Fruit fly (Drosophila melanogaster) whole organism, embryonic: ENCODE data around the gene Cad99C.

Experiments used
- Abd-B ChIP-seq: fragments of 200-800 bp; sonication (Bioruptor generic); optimal IDR thresholded peaks from 2 replicates; lab custom pipeline; 2018; ENCODE audit warnings: missing biosample characterization, mild to moderate bottlenecking, missing genetic modification characterization, moderate library complexity
- Bgb ChIP-seq: fragments of 200-800 bp; sonication (Bioruptor generic); IDR thresholded peaks from 2 replicates; pipeline ENCODE4 v1.3.6; 2022; ENCODE audit warnings: missing biosample characterization, missing genetic modification characterization; ENCODE audit not compliant: partially characterized antibody
- CG10431 ChIP-seq: fragments of 200-800 bp; sonication (Bioruptor generic); optimal IDR thresholded peaks from 3 replicates; lab custom pipeline; 2018; ENCODE audit warnings: missing biosample characterization, mild to moderate bottlenecking, missing genetic modification characterization
- CG11093 ChIP-seq: fragments of 200-800 bp; sonication (Bioruptor generic); IDR thresholded peaks from 3 replicates; pipeline ENCODE4 v1.3.6; 2022; ENCODE audit warnings: missing biosample characterization, missing genetic modification characterization
- CG11504 ChIP-seq: fragments of 200-800 bp; sonication (Bioruptor generic); optimal IDR thresholded peaks from 3 replicates; lab custom pipeline; 2019; ENCODE audit warnings: missing biosample characterization, mild to moderate bottlenecking, missing genetic modification characterization, moderate library complexity
- CG14965 ChIP-seq: fragments of 200-800 bp; sonication (Bioruptor generic); optimal IDR thresholded peaks from 2 replicates; lab custom pipeline; 2016; ENCODE audit warnings: missing biosample characterization, missing genetic modification characterization, borderline replicate concordance
- CG1603 ChIP-seq: fragments of 200-800 bp; sonication (Bioruptor generic); optimal IDR thresholded peaks from 2 replicates; lab custom pipeline; 2019; ENCODE audit warnings: missing biosample characterization, mild to moderate bottlenecking, missing genetic modification characterization, moderate library complexity
- CG16813 ChIP-seq: fragments of 200-800 bp; sonication (Bioruptor generic); IDR thresholded peaks from 3 replicates; pipeline ENCODE4 v1.3.6; 2022; ENCODE audit warnings: missing biosample characterization, missing genetic modification characterization; ENCODE audit not compliant: partially characterized antibody
- CG18599 ChIP-seq: fragments of 200-800 bp; sonication (Bioruptor generic); optimal IDR thresholded peaks from 3 replicates; lab custom pipeline; 2017; ENCODE audit warnings: missing biosample characterization, missing genetic modification characterization, mild to moderate bottlenecking, moderate library complexity, missing genetic modification reagents
- CG2116 ChIP-seq: fragments of 200-800 bp; sonication (Bioruptor generic); optimal IDR thresholded peaks from 3 replicates; lab custom pipeline; 2018; ENCODE audit warnings: missing biosample characterization, mild to moderate bottlenecking, missing genetic modification characterization
- CG2678 ChIP-seq: fragments of 200-800 bp; sonication (Bioruptor generic); optimal IDR thresholded peaks from 3 replicates; lab custom pipeline; 2019; ENCODE audit warnings: missing biosample characterization, mild to moderate bottlenecking, missing genetic modification characterization, moderate library complexity
- CG31365 ChIP-seq: fragments of 200-800 bp; sonication (Bioruptor generic); optimal IDR thresholded peaks from 2 replicates; lab custom pipeline; 2018; ENCODE audit warnings: missing biosample characterization, mild to moderate bottlenecking, missing genetic modification characterization
- CG32772 ChIP-seq: fragments of 200-800 bp; sonication (Bioruptor generic); IDR thresholded peaks from 2 replicates; pipeline ENCODE4 v1.3.6; 2022; ENCODE audit warnings: missing biosample characterization, missing genetic modification characterization
- CG3838 ChIP-seq: fragments of 200-800 bp; sonication (Bioruptor generic); optimal IDR thresholded peaks from 3 replicates; lab custom pipeline; 2016; ENCODE audit warnings: missing biosample characterization, missing genetic modification characterization
- CG42726 ChIP-seq: fragments of 200-800 bp; sonication (Bioruptor generic); IDR thresholded peaks from 2 replicates; pipeline ENCODE4 v1.3.6; 2022; ENCODE audit warnings: missing biosample characterization, missing genetic modification characterization; ENCODE audit not compliant: partially characterized antibody
- CG4617 ChIP-seq: fragments of 200-800 bp; sonication (Bioruptor generic); optimal IDR thresholded peaks from 3 replicates; lab custom pipeline; 2016; ENCODE audit warnings: missing biosample characterization, missing genetic modification characterization, borderline replicate concordance
- CG7271 ChIP-seq: fragments of 200-800 bp; sonication (Bioruptor generic); optimal IDR thresholded peaks from 2 replicates; lab custom pipeline; 2018; ENCODE audit warnings: missing biosample characterization, mild to moderate bottlenecking, missing genetic modification characterization, moderate library complexity
- CG7556 ChIP-seq: fragments of 200-800 bp; sonication (Bioruptor generic); optimal IDR thresholded peaks from 2 replicates; lab custom pipeline; 2017; ENCODE audit warnings: missing biosample characterization, mild to moderate bottlenecking, missing genetic modification characterization
- CG9215 ChIP-seq: fragments of 200-800 bp; sonication (Bioruptor generic); IDR thresholded peaks from 2 replicates; pipeline ENCODE4 v1.3.6; 2022; ENCODE audit warnings: missing biosample characterization, missing genetic modification characterization
- Chrac-16 ChIP-seq: fragments of 200-800 bp; sonication (Bioruptor generic); optimal IDR thresholded peaks from 3 replicates; lab custom pipeline; 2016; ENCODE audit warnings: missing biosample characterization, missing genetic modification characterization
- Dbx ChIP-seq: fragments of 200-800 bp; sonication (Bioruptor generic); IDR thresholded peaks from 3 replicates; pipeline ENCODE4 v1.3.6; 2022; ENCODE audit warnings: missing biosample characterization, missing genetic modification characterization
- Dek ChIP-seq: fragments of 200-800 bp; sonication (Bioruptor generic); optimal IDR thresholded peaks from 3 replicates; lab custom pipeline; 2019; ENCODE audit warnings: missing biosample characterization, mild to moderate bottlenecking, missing genetic modification characterization, moderate library complexity
- E2f2 ChIP-seq: fragments of 200-800 bp; sonication (Bioruptor generic); IDR thresholded peaks from 2 replicates; pipeline ENCODE4 v1.3.6; 2022; ENCODE audit warnings: missing biosample characterization, missing genetic modification characterization
- Gug ChIP-seq: fragments of 200-800 bp; sonication (Bioruptor generic); IDR thresholded peaks from 4 replicates; pipeline ENCODE4 v1.3.6; 2022; ENCODE audit warnings: missing biosample characterization, missing genetic modification characterization
- H15 ChIP-seq: fragments of 200-800 bp; sonication (Bioruptor generic); IDR thresholded peaks from 3 replicates; pipeline ENCODE4 v1.3.6; 2022; ENCODE audit warnings: missing biosample characterization, missing genetic modification characterization
- HLHmδ ChIP-seq: fragments of 200-800 bp; sonication (Bioruptor generic); optimal IDR thresholded peaks from 2 replicates; lab custom pipeline; 2018; ENCODE audit warnings: missing biosample characterization, mild to moderate bottlenecking, missing genetic modification characterization, moderate library complexity
- Hand ChIP-seq: fragments of 200-800 bp; sonication (Bioruptor generic); optimal IDR thresholded peaks from 2 replicates; lab custom pipeline; 2017; ENCODE audit warnings: mild to moderate bottlenecking, missing biosample characterization, missing genetic modification reagents, missing genetic modification characterization
- Hmr ChIP-seq: fragments of 200-800 bp; sonication (Bioruptor generic); optimal IDR thresholded peaks from 3 replicates; lab custom pipeline; 2017; ENCODE audit warnings: mild to moderate bottlenecking, missing biosample characterization, missing genetic modification reagents, missing genetic modification characterization
- Sox100B ChIP-seq: fragments of 200-800 bp; sonication (Bioruptor generic); optimal IDR thresholded peaks from 3 replicates; lab custom pipeline; 2018; ENCODE audit warnings: missing biosample characterization, mild to moderate bottlenecking, missing genetic modification characterization
- Vsx1 ChIP-seq: fragments of 200-800 bp; sonication (Bioruptor generic); optimal IDR thresholded peaks from 2 replicates; lab custom pipeline; 2017; ENCODE audit warnings: missing biosample characterization, mild to moderate bottlenecking, missing genetic modification characterization, missing genetic modification reagents
- abd-A ChIP-seq: fragments of 200-800 bp; sonication (Bioruptor generic); optimal IDR thresholded peaks from 3 replicates; lab custom pipeline; 2019; ENCODE audit warnings: missing biosample characterization, mild to moderate bottlenecking, missing genetic modification characterization, moderate library complexity
- ash1 ChIP-seq: fragments of 200-800 bp; sonication (Bioruptor generic); optimal IDR thresholded peaks from 2 replicates; lab custom pipeline; 2018; ENCODE audit warnings: missing biosample characterization, mild to moderate bottlenecking, missing genetic modification characterization
- corto ChIP-seq: fragments of 200-800 bp; sonication (Bioruptor generic); optimal IDR thresholded peaks from 2 replicates; lab custom pipeline; 2016; ENCODE audit warnings: missing biosample characterization, mild to moderate bottlenecking, missing genetic modification characterization, moderate library complexity
- cwo ChIP-seq: fragments of 200-800 bp; sonication (Bioruptor generic); optimal IDR thresholded peaks from 3 replicates; lab custom pipeline; 2017; ENCODE audit warnings: missing biosample characterization, missing genetic modification characterization, mild to moderate bottlenecking, moderate library complexity, missing genetic modification reagents
- dati ChIP-seq: fragments of 200-800 bp; sonication (Bioruptor generic); IDR thresholded peaks from 2 replicates; pipeline ENCODE4 v1.3.6; 2022; ENCODE audit warnings: missing biosample characterization, missing genetic modification characterization
- dpn ChIP-seq, 2 experiments: fragments of 200-800 bp; sonication (Bioruptor generic); optimal IDR thresholded peaks; 3 replicates each; lab custom pipeline; 2016; ENCODE audit warnings: missing biosample characterization in 2 of 2, missing genetic modification characterization in 2 of 2
- eve ChIP-seq, 2 experiments: fragments of >200 bp; optimal IDR thresholded peaks; 2 replicates each; lab custom pipeline; 2017; ENCODE audit warnings: missing biosample characterization in 2 of 2, missing genetic modification characterization in 2 of 2
- fd64A ChIP-seq: fragments of 200-800 bp; sonication (Bioruptor generic); optimal IDR thresholded peaks from 3 replicates; lab custom pipeline; 2018; ENCODE audit warnings: missing biosample characterization, mild to moderate bottlenecking, missing genetic modification characterization
- fu2 ChIP-seq: fragments of 200-800 bp; sonication (Bioruptor generic); optimal IDR thresholded peaks from 2 replicates; lab custom pipeline; 2016; ENCODE audit warnings: missing biosample characterization, missing genetic modification characterization
- gsb ChIP-seq: fragments of 200-800 bp; sonication (Bioruptor generic); IDR thresholded peaks from 2 replicates; pipeline ENCODE4 v1.3.6; 2022; ENCODE audit warnings: missing biosample characterization, missing genetic modification characterization
- her ChIP-seq: fragments of 200-800 bp; sonication (Bioruptor generic); optimal IDR thresholded peaks from 2 replicates; lab custom pipeline; 2016; ENCODE audit warnings: missing biosample characterization, missing genetic modification characterization
- nerfin-1 ChIP-seq: fragments of 200-800 bp; sonication (Bioruptor generic); optimal IDR thresholded peaks from 3 replicates; lab custom pipeline; 2019; ENCODE audit warnings: missing biosample characterization, mild to moderate bottlenecking, missing genetic modification characterization, moderate library complexity
- oc ChIP-seq: fragments of 200-800 bp; sonication (Bioruptor generic); optimal IDR thresholded peaks from 2 replicates; lab custom pipeline; 2018; ENCODE audit warnings: missing biosample characterization, mild to moderate bottlenecking, missing genetic modification characterization, moderate library complexity
- pfk ChIP-seq: fragments of 200-800 bp; sonication (Bioruptor generic); optimal IDR thresholded peaks from 2 replicates; lab custom pipeline; 2018; ENCODE audit warnings: missing biosample characterization, mild to moderate bottlenecking, missing genetic modification characterization, moderate library complexity
- prd ChIP-seq, 3 experiments: fragments of >200 bp in 2 of 3; fragments of 200-800 bp in 1 of 3; sonication (Bioruptor generic) in 1 of 3; optimal IDR thresholded peaks in 2 of 3; IDR thresholded peaks in 1 of 3; 2 replicates in 2 of 3; 3 replicates in 1 of 3; pipeline versions ENCODE4 v1.3.6 to Lab custom; 2017 to 2022; ENCODE audit warnings: missing biosample characterization in 1 of 3, missing genetic modification characterization in 1 of 3
- run ChIP-seq: fragments of 200-800 bp; sonication (Bioruptor generic); optimal IDR thresholded peaks from 3 replicates; lab custom pipeline; 2018; ENCODE audit warnings: missing biosample characterization, mild to moderate bottlenecking, missing genetic modification characterization
- sd ChIP-seq: fragments of 200-800 bp; sonication (Bioruptor generic); optimal IDR thresholded peaks from 3 replicates; lab custom pipeline; 2018; ENCODE audit warnings: missing biosample characterization, mild to moderate bottlenecking, missing genetic modification characterization, moderate library complexity
- sima ChIP-seq: fragments of 200-800 bp; sonication (Bioruptor generic); optimal IDR thresholded peaks from 2 replicates; lab custom pipeline; 2016; ENCODE audit warnings: missing biosample characterization, missing genetic modification characterization
- sob ChIP-seq: fragments of 200-800 bp; sonication (Bioruptor generic); IDR thresholded peaks from 2 replicates; pipeline ENCODE4 v1.3.6; 2022; ENCODE audit warnings: missing biosample characterization, missing genetic modification characterization
- tll ChIP-seq, 2 experiments: fragments of 200-800 bp in 1 of 2; fragments of >200 bp in 1 of 2; sonication (Bioruptor generic) in 1 of 2; optimal IDR thresholded peaks; 2 replicates each; lab custom pipeline; 2017 to 2019; ENCODE audit warnings: missing biosample characterization in 2 of 2, missing genetic modification characterization in 2 of 2, mild to moderate bottlenecking in 1 of 2, moderate library complexity in 1 of 2

The Cad99C gene

dm6 chr3R:29857228-29857627 lies 15.8 kb downstream of the Cad99C start, which contains the start of gene dgt1 (continued):
- TF ChIP-seq CG7271 (tag; lab: Kevin White, UChicago) (no peak), CG2678 (tag; lab: Kevin White, UChicago) (no peak), Abd-B (GFP tag; lab: Kevin White, UChicago) (no peak), Vsx1 (GFP tag; lab: Kevin White, UChicago) (no peak), oc (tag; lab: Kevin White, UChicago) (no peak), cwo (GFP tag; lab: Kevin White, UChicago) (no peak), CG11504 (tag; lab: Kevin White, UChicago) (no peak), Dek (tag; lab: Kevin White, UChicago) (no peak), CG18599 (GFP tag; lab: Kevin White, UChicago) (no peak), ash1 (no peak), fd64A (GFP tag; lab: Kevin White, UChicago) (no peak), CG7556 (GFP tag; lab: Kevin White, UChicago) (no peak), CG9215 (no peak), CG31365 (tag; lab: Kevin White, UChicago) (no peak), H15 (GFP tag; lab: Robert Waterston, UW) (no peak), nerfin-1 (tag; lab: Kevin White, UChicago) (no peak), CG42726 (GFP tag; lab: Robert Waterston, UW) (no peak), tll (GFP tag; optimal IDR thresholded peaks at IDR 0.05; lab: Kevin White, UChicago) (no peak), gsb (GFP tag; lab: Robert Waterston, UW) (no peak), CG32772 (GFP tag; lab: Robert Waterston, UW) (no peak), abd-A (tag; lab: Kevin White, UChicago) (no peak), CG3838 (GFP tag; lab: Kevin White, UChicago) (no peak), pfk (GFP tag; lab: Kevin White, UChicago) (no peak), CG2116 (GFP tag; lab: Kevin White, UChicago) (peak; percentile 29), corto (GFP tag; lab: Kevin White, UChicago) (no peak), Bgb (GFP tag; lab: Robert Waterston, UW) (peak; percentile 11; the same call in 1 of the 2 replicates), Dbx (GFP tag; lab: Robert Waterston, UW) (no peak), run (tag; lab: Kevin White, UChicago) (no peak), fu2 (GFP tag; lab: Kevin White, UChicago) (no peak), her (no peak), Hand (GFP tag; lab: Kevin White, UChicago) (no peak), E2f2 (GFP tag; lab: Robert Waterston, UW) (peak; percentile 91), sima (GFP tag; lab: Kevin White, UChicago) (no peak), Sox100B (GFP tag; lab: Kevin White, UChicago) (no peak), CG11093 (GFP tag; lab: Robert Waterston, UW) (no peak), CG14965 (GFP tag; lab: Kevin White, UChicago) (no peak), CG4617 (GFP tag; lab: Kevin White, UChicago) (peak; percentile 88), eve (GFP tag; optimal IDR thresholded peaks at IDR 0.05; lab: Kevin White, UChicago) (no peak), sd (no peak), HLHmδ (GFP tag; lab: Kevin White, UChicago) (no peak), Chrac-16 (GFP tag; lab: Kevin White, UChicago) (no peak), Hmr (GFP tag; lab: Kevin White, UChicago) (no peak), CG1603 (no peak), prd (optimal IDR thresholded peaks at IDR 0.05; lab: Kevin White, UChicago) (no peak), prd (GFP tag; IDR thresholded peaks at IDR 0.05; lab: Robert Waterston, UW) (no peak), CG16813 (GFP tag; lab: Robert Waterston, UW) (no peak), sob (no peak), CG10431 (GFP tag; lab: Kevin White, UChicago) (no peak), Gug (GFP tag; lab: Robert Waterston, UW) (no peak), dpn (GFP tag; optimal IDR thresholded peaks at IDR 0.05; lab: Kevin White, UChicago) (no peak), dati (no peak)
